Fruit fly (Drosophila melanogaster): ENCODE measurements around the gene moody.
A peak's percentile ranks its signal among the peaks of the same experiment; 100 is the strongest.

DNA sequence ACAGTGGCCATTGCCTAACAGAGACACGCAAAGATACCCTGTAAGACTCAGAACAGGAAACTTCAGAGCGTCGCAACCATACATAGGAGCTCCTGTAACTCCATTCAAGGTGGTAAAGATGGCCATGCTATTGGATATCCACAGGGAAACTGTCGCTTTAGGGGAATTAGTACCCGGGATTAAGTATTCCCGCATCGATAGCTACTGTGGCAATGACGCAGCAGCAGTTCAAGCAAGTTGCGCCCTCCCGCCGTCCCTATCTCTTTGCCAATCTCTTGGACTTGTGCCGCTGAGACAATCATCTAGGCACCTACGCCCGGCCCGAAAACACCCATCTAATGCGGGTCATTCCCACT is 20.8 kb upstream of the moody start:
- TF ChIP-seq cnc (optimal IDR thresholded peaks at IDR 0.05) (peak in 1 of 2 experiments; percentile 83), tj (GFP tag; optimal IDR thresholded peaks at IDR 0.05) (peak; percentile 12), CG33017 (tag; optimal IDR thresholded peaks at IDR 0.05) (peak; percentile 6), cic (GFP tag; optimal IDR thresholded peaks at IDR 0.05) (no peak), ovo (GFP tag; optimal IDR thresholded peaks at IDR 0.05) (peak; percentile 24), bab1 (GFP tag; optimal IDR thresholded peaks at IDR 0.05) (peak; percentile 38), CG12768 (GFP tag; optimal IDR thresholded peaks at IDR 0.05) (peak; percentile 78), kay (GFP tag; ENCODE audit: borderline replicate concordance) (no peak), CG1620 (GFP tag; optimal IDR thresholded peaks at IDR 0.05) (peak; percentile 64), Crg-1 (GFP tag; optimal IDR thresholded peaks at IDR 0.05) (peak; percentile 41), Mnt (GFP tag; optimal IDR thresholded peaks at IDR 0.05) (no peak)
